Worm (Caenorhabditis elegans): ENCODE results near the gene gpa-17.
"Not testable (repeated sequence)": the region's sequence is repeated elsewhere in the genome, so short reads cannot be mapped to it uniquely, and the experiment has no call there.

Gene gpa-17

ce11 chrIII:2597753-2598152 lies 11.4 kb downstream of the gpa-17 start, which contains the start of gene mdt-19:
mdt-19 (plus strand) TSS chrIII:2598053.
- TF ChIP-seq ref-1 (GFP tag; conservative IDR thresholded peaks at IDR 0.05) (no peak), cog-1 (tag; optimal IDR thresholded peaks at IDR 0.05) (no peak), ztf-23 (GFP tag; IDR thresholded peaks at IDR 0.05) (no peak), klf-2 (GFP tag; conservative IDR thresholded peaks at IDR 0.05) (no peak), ztf-29 (GFP tag; IDR thresholded peaks at IDR 0.05) (no peak), flt-1 (GFP tag; IDR thresholded peaks at IDR 0.05) (no peak), med-1 (GFP tag; optimal IDR thresholded peaks at IDR 0.05; ENCODE audit: insufficient read depth) (no peak), tab-1 (GFP tag; IDR thresholded peaks at IDR 0.05) (no peak), T22C8.4 (GFP tag; IDR thresholded peaks at IDR 0.05) (no peak)

ce11 chrIII:2598491-2599065 lies 12.2 kb downstream of the gpa-17 start:
- no peak for TF ChIP-seq cog-1 (tag; optimal IDR thresholded peaks at IDR 0.05)
- TF ChIP-seq med-1 (GFP tag; optimal IDR thresholded peaks at IDR 0.05; ENCODE audit: insufficient read depth), result no peak
- no peak for TF ChIP-seq ref-1 (GFP tag; conservative IDR thresholded peaks at IDR 0.05)
- TF ChIP-seq ztf-23 (GFP tag; IDR thresholded peaks at IDR 0.05), result no peak
- no peak for TF ChIP-seq flt-1 (GFP tag; IDR thresholded peaks at IDR 0.05)
- TF ChIP-seq T22C8.4 (GFP tag; IDR thresholded peaks at IDR 0.05), result no peak
- TF ChIP-seq ztf-29 (GFP tag; IDR thresholded peaks at IDR 0.05), result no peak
- no peak for TF ChIP-seq tab-1 (GFP tag; IDR thresholded peaks at IDR 0.05)
- TF ChIP-seq klf-2 (GFP tag; conservative IDR thresholded peaks at IDR 0.05), result no peak

- TF ChIP-seq ztf-23 (GFP tag; IDR thresholded peaks at IDR 0.05), result no peak
- no peak for TF ChIP-seq cog-1 (tag; optimal IDR thresholded peaks at IDR 0.05)
- TF ChIP-seq flt-1 (GFP tag; IDR thresholded peaks at IDR 0.05), result no peak
- no peak for TF ChIP-seq klf-2 (GFP tag; conservative IDR thresholded peaks at IDR 0.05)
- no peak for TF ChIP-seq med-1 (GFP tag; optimal IDR thresholded peaks at IDR 0.05; ENCODE audit: insufficient read depth)
- TF ChIP-seq ztf-29 (GFP tag; IDR thresholded peaks at IDR 0.05), result no peak
- no peak for TF ChIP-seq tab-1 (GFP tag; IDR thresholded peaks at IDR 0.05)
- no peak for TF ChIP-seq ref-1 (GFP tag; conservative IDR thresholded peaks at IDR 0.05)
- no peak for TF ChIP-seq T22C8.4 (GFP tag; IDR thresholded peaks at IDR 0.05)
Measured at ce11 chrIII:2603671-2604070, 17.3 kb downstream of the gpa-17 start, which contains the start of gene Y71H2B.11. Y71H2B.11 (plus strand) TSS chrIII:2603971.

- TF ChIP-seq klf-2 (GFP tag; conservative IDR thresholded peaks at IDR 0.05); flt-1 (GFP tag; IDR thresholded peaks at IDR 0.05); ztf-23 (GFP tag; IDR thresholded peaks at IDR 0.05): not testable (repeated sequence)
Measured at ce11 chrIII:2607717-2608116, 21.4 kb downstream of the gpa-17 start, which contains the start of gene Y71H2B.5. Y71H2B.5 (plus strand) TSS chrIII:2608017.

- TF ChIP-seq ztf-29 (GFP tag; IDR thresholded peaks at IDR 0.05) (no peak), T22C8.4 (GFP tag; IDR thresholded peaks at IDR 0.05) (no peak), klf-2 (GFP tag; conservative IDR thresholded peaks at IDR 0.05) (no peak), ztf-23 (GFP tag; IDR thresholded peaks at IDR 0.05) (no peak), tab-1 (GFP tag; IDR thresholded peaks at IDR 0.05) (no peak), flt-1 (GFP tag; IDR thresholded peaks at IDR 0.05) (no peak), cog-1 (tag; optimal IDR thresholded peaks at IDR 0.05) (no peak), ref-1 (GFP tag; conservative IDR thresholded peaks at IDR 0.05) (no peak)
Measured at ce11 chrIII:2616212-2616611, 29.9 kb downstream of the gpa-17 start.

ce11 chrIII:2618663-2619062 lies 32.3 kb downstream of the gpa-17 start, which contains the start of gene Y71H2B.4:
Y71H2B.4 (plus strand) TSS chrIII:2618963.
- TF ChIP-seq med-1 (GFP tag; optimal IDR thresholded peaks at IDR 0.05; ENCODE audit: insufficient read depth) (no peak), ref-1 (GFP tag; conservative IDR thresholded peaks at IDR 0.05) (no peak), ztf-23 (GFP tag; IDR thresholded peaks at IDR 0.05) (no peak), klf-2 (GFP tag; conservative IDR thresholded peaks at IDR 0.05) (no peak), tab-1 (GFP tag; IDR thresholded peaks at IDR 0.05) (no peak), T22C8.4 (GFP tag; IDR thresholded peaks at IDR 0.05) (no peak), cog-1 (tag; optimal IDR thresholded peaks at IDR 0.05) (no peak), flt-1 (GFP tag; IDR thresholded peaks at IDR 0.05) (no peak), ztf-29 (GFP tag; IDR thresholded peaks at IDR 0.05) (no peak)

ce11 chrIII:2619559-2619958 lies 33.2 kb downstream of the gpa-17 start, which contains the start of gene ppfr-4:
ppfr-4 (plus strand) TSS chrIII:2619936.
- no peak for TF ChIP-seq ref-1 (GFP tag; conservative IDR thresholded peaks at IDR 0.05)
- TF ChIP-seq T22C8.4 (GFP tag; IDR thresholded peaks at IDR 0.05), result no peak
- TF ChIP-seq flt-1 (GFP tag; IDR thresholded peaks at IDR 0.05), result no peak
- no peak for TF ChIP-seq klf-2 (GFP tag; conservative IDR thresholded peaks at IDR 0.05)
- no peak for TF ChIP-seq med-1 (GFP tag; optimal IDR thresholded peaks at IDR 0.05; ENCODE audit: insufficient read depth)
- TF ChIP-seq ztf-29 (GFP tag; IDR thresholded peaks at IDR 0.05), result no peak
- TF ChIP-seq ztf-23 (GFP tag; IDR thresholded peaks at IDR 0.05), result no peak
- no peak for TF ChIP-seq cog-1 (tag; optimal IDR thresholded peaks at IDR 0.05)
- TF ChIP-seq tab-1 (GFP tag; IDR thresholded peaks at IDR 0.05), result no peak

ce11 chrIII:2622870-2623269 lies 36.5 kb downstream of the gpa-17 start, which contains the start of gene Y71H2B.2:
Y71H2B.2 (plus strand) TSS chrIII:2623170.
- TF ChIP-seq flt-1 (GFP tag; IDR thresholded peaks at IDR 0.05), result no peak
- no peak for TF ChIP-seq T22C8.4 (GFP tag; IDR thresholded peaks at IDR 0.05)
- no peak for TF ChIP-seq ztf-23 (GFP tag; IDR thresholded peaks at IDR 0.05)
- no peak for TF ChIP-seq tab-1 (GFP tag; IDR thresholded peaks at IDR 0.05)
- no peak for TF ChIP-seq cog-1 (tag; optimal IDR thresholded peaks at IDR 0.05)
- no peak for TF ChIP-seq med-1 (GFP tag; optimal IDR thresholded peaks at IDR 0.05; ENCODE audit: insufficient read depth)
- no peak for TF ChIP-seq ztf-29 (GFP tag; IDR thresholded peaks at IDR 0.05)

- TF ChIP-seq tab-1 (GFP tag; IDR thresholded peaks at IDR 0.05) (no peak), ztf-23 (GFP tag; IDR thresholded peaks at IDR 0.05) (no peak), flt-1 (GFP tag; IDR thresholded peaks at IDR 0.05) (no peak), T22C8.4 (GFP tag; IDR thresholded peaks at IDR 0.05) (no peak), cog-1 (tag; optimal IDR thresholded peaks at IDR 0.05) (no peak), klf-2 (GFP tag; conservative IDR thresholded peaks at IDR 0.05) (no peak), med-1 (GFP tag; optimal IDR thresholded peaks at IDR 0.05; ENCODE audit: insufficient read depth) (no peak), ref-1 (GFP tag; conservative IDR thresholded peaks at IDR 0.05) (no peak), ztf-29 (GFP tag; IDR thresholded peaks at IDR 0.05) (no peak)
Measured at ce11 chrIII:2628690-2629089, 42.3 kb downstream of the gpa-17 start, which contains the start of gene acbp-8. acbp-8 (plus strand) TSS chrIII:2629013.

All from whole organism, midembryonic.